Fruit fly (Drosophila melanogaster): Measurements from ENCODE around the gene CG43075.

dm6 chrX:15259295-15259694, 38.3 kb upstream of the CG43075 start:
- TF ChIP-seq GATAd (GFP tag; optimal IDR thresholded peaks at IDR 0.05) (no peak), Vsx2 (GFP tag; optimal IDR thresholded peaks at IDR 0.05; ENCODE audit: partially characterized antibody) (no peak), sv (GFP tag; optimal IDR thresholded peaks at IDR 0.05) (no peak), CG32264 (GFP tag; optimal IDR thresholded peaks at IDR 0.05) (no peak), OdsH (GFP tag; optimal IDR thresholded peaks at IDR 0.05) (no peak), pan (optimal IDR thresholded peaks at IDR 0.05) (no peak)
